Fruit fly (Drosophila melanogaster) whole organism: Measurements from ENCODE around the gene Grx5.

Experiments used
- CG8478 ChIP-seq: fragments of >200 bp; optimal IDR thresholded peaks from 2 replicates; lab custom pipeline; 2018; ENCODE audit warnings: inconsistent platforms
- pan ChIP-seq: fragments of >200 bp; optimal IDR thresholded peaks from 2 replicates; lab custom pipeline; 2017
- psq ChIP-seq: fragments of >200 bp; optimal IDR thresholded peaks from 2 replicates; lab custom pipeline; 2017

DNA sequence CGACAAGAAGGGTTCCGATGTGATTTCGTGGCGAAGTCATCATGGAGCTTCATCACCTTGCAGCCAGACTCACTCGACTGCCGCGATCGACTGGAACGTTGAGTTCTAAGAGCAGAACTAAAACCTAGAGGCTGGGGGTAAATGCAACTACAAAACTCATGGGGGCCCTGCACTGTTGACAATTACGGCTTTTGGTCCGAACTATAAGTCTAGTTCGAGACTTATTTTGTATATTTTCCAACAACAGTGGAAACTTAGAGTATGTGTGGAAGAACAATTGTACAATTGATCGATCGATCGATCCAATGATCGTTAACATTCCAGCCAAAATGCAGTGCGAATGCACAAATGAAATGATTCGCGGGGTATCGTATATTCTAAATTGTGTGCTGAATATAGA, 18.3 kb upstream of the Grx5 start, which contains the start of gene CG9519:
- TF ChIP-seq psq (lab: Kevin White, UChicago) (no peak), CG8478 (no peak), pan (no peak)
